Worm (Caenorhabditis elegans): ENCODE results near the gene C02F5.5.

DNA sequence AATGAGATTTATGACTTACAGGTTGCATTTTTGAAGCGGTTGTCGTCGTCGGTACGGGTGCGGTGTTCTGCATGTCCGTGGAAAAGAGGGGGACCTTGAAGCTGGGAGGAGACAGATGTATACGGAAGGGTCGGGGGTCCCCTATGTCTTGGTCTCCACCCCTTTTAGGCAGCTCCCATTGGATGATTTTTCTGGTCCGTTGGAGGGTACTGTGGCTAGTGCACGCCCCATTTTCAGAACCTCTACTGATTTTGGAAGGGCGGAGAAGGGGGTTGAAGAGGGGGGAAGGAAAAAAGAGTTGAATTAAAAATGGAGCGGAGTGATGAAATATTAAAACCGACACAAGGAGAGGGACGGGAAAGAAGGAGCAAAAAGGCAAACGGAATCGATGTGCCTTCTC, 19.8 kb upstream of the C02F5.5 start, which contains the start of gene unc-86:
- TF ChIP-seq ama-1 (optimal IDR thresholded peaks at IDR 0.05) (no peak), tra-4 (tag; optimal IDR thresholded peaks at IDR 0.05) (no peak)

Data from whole organism, early embryonic.